Worm (Caenorhabditis elegans) whole organism, L3 larva: ENCODE measurements around the gene C13F10.1.

Experiments
- R02D3.7 ChIP-seq: fragments of 150-350 bp; optimal IDR thresholded peaks from 2 replicates; lab custom pipeline; 2014; ENCODE audit warnings: missing biosample characterization, missing genetic modification characterization
- ZK546.5 ChIP-seq: sonication (generic microtip); optimal IDR thresholded peaks from 2 replicates; lab custom pipeline; 2017; ENCODE audit warnings: missing biosample characterization, missing genetic modification characterization
- ama-1 ChIP-seq: fragments of 150-350 bp; optimal IDR thresholded peaks from 2 replicates; lab custom pipeline; 2018
- ceh-16 ChIP-seq: sonication (generic microtip); optimal IDR thresholded peaks from 2 replicates; lab custom pipeline; 2017; ENCODE audit warnings: missing biosample characterization, missing genetic modification characterization
- ceh-28 ChIP-seq: fragments of 150-350 bp; optimal IDR thresholded peaks from 2 replicates; lab custom pipeline; 2014; ENCODE audit warnings: missing biosample characterization, missing genetic modification reagents, missing genetic modification characterization
- ceh-82 ChIP-seq: fragments of 150-350 bp; optimal IDR thresholded peaks from 2 replicates; lab custom pipeline; 2014; ENCODE audit warnings: missing biosample characterization, missing genetic modification characterization
- ceh-9 ChIP-seq: sonication (generic microtip); optimal IDR thresholded peaks from 2 replicates; lab custom pipeline; 2018; ENCODE audit warnings: missing biosample characterization, missing genetic modification characterization
- daf-12 ChIP-seq: fragments of 150-350 bp; optimal IDR thresholded peaks from 2 replicates; lab custom pipeline; 2014; ENCODE audit warnings: missing biosample characterization, missing genetic modification reagents, missing genetic modification characterization
- egl-27 ChIP-seq: sonication (generic microtip); optimal IDR thresholded peaks from 4 replicates; lab custom pipeline; 2017; ENCODE audit warnings: missing biosample characterization, missing genetic modification reagents, missing genetic modification characterization
- elt-1 ChIP-seq: fragments of 150-350 bp; optimal IDR thresholded peaks from 2 replicates; lab custom pipeline; 2014; ENCODE audit warnings: missing biosample characterization, missing genetic modification characterization
- elt-2 ChIP-seq: sonication (generic microtip); optimal IDR thresholded peaks from 2 replicates; lab custom pipeline; 2016; ENCODE audit warnings: missing genetic modification reagents, mild to moderate bottlenecking, missing genetic modification characterization, missing compliant biosample characterization
- elt-3 ChIP-seq, 3 experiments: fragments of 150-350 bp in 1 of 3; sonication (generic microtip) in 2 of 3; optimal IDR thresholded peaks; 2 replicates in 2 of 3; 4 replicates in 1 of 3; lab custom pipeline; 2014 to 2017; ENCODE audit warnings: missing biosample characterization in 3 of 3, missing genetic modification characterization in 3 of 3
- fkh-10 ChIP-seq: sonication (generic microtip); optimal IDR thresholded peaks from 2 replicates; lab custom pipeline; 2017; ENCODE audit warnings: missing biosample characterization, missing genetic modification reagents, missing genetic modification characterization
- fkh-2 ChIP-seq: fragments of 150-350 bp; optimal IDR thresholded peaks from 2 replicates; lab custom pipeline; 2014; ENCODE audit warnings: missing biosample characterization, missing genetic modification reagents, missing genetic modification characterization
- fos-1 ChIP-seq: fragments of 150-350 bp; optimal IDR thresholded peaks from 2 replicates; lab custom pipeline; 2014; ENCODE audit warnings: missing biosample characterization, missing genetic modification characterization
- hmg-11 ChIP-seq: sonication (generic microtip); optimal IDR thresholded peaks from 2 replicates; lab custom pipeline; 2016; ENCODE audit warnings: missing genetic modification characterization, missing compliant biosample characterization
- jun-1 ChIP-seq: fragments of 150-350 bp; optimal IDR thresholded peaks from 2 replicates; lab custom pipeline; 2014; ENCODE audit warnings: missing biosample characterization, missing genetic modification reagents, missing genetic modification characterization
- lin-15B ChIP-seq: fragments of 150-350 bp; optimal IDR thresholded peaks from 2 replicates; lab custom pipeline; 2014; ENCODE audit warnings: missing biosample characterization, missing genetic modification characterization
- lin-39 ChIP-seq: fragments of 150-350 bp; optimal IDR thresholded peaks from 2 replicates; lab custom pipeline; 2018; ENCODE audit warnings: missing biosample characterization, missing genetic modification reagents, missing genetic modification characterization
- lsy-12 ChIP-seq: sonication (generic microtip); optimal IDR thresholded peaks from 2 replicates; lab custom pipeline; 2016; ENCODE audit warnings: mild to moderate bottlenecking, missing genetic modification characterization, missing compliant biosample characterization
- mdl-1 ChIP-seq: fragments of 150-350 bp; optimal IDR thresholded peaks from 2 replicates; lab custom pipeline; 2014; ENCODE audit warnings: missing biosample characterization, missing genetic modification characterization
- mml-1 ChIP-seq: fragments of 150-350 bp; sonication (generic microtip); optimal IDR thresholded peaks from 3 replicates; lab custom pipeline; 2014; ENCODE audit warnings: missing biosample characterization, missing genetic modification characterization
- nfya-1 ChIP-seq: sonication (generic microtip); optimal IDR thresholded peaks from 2 replicates; lab custom pipeline; 2017; ENCODE audit warnings: missing genetic modification characterization, mild to moderate bottlenecking, missing compliant biosample characterization, antibody characterized with exemption, moderate library complexity; ENCODE audit not compliant: insufficient read depth
- nhr-12 ChIP-seq: fragments of 150-350 bp; optimal IDR thresholded peaks from 2 replicates; lab custom pipeline; 2014; ENCODE audit warnings: missing biosample characterization, missing genetic modification characterization
- nhr-23 ChIP-seq: fragments of 150-350 bp; optimal IDR thresholded peaks from 2 replicates; lab custom pipeline; 2014; ENCODE audit warnings: missing biosample characterization, missing genetic modification reagents, missing genetic modification characterization
- nhr-237 ChIP-seq: fragments of 150-350 bp; optimal IDR thresholded peaks from 2 replicates; lab custom pipeline; 2014; ENCODE audit warnings: missing biosample characterization, missing genetic modification characterization
- nhr-25 ChIP-seq: sonication (generic microtip); optimal IDR thresholded peaks from 2 replicates; lab custom pipeline; 2017; ENCODE audit warnings: missing biosample characterization, missing genetic modification characterization
- nhr-28 ChIP-seq: fragments of 150-350 bp; optimal IDR thresholded peaks from 2 replicates; lab custom pipeline; 2014; ENCODE audit warnings: missing biosample characterization, missing genetic modification characterization
- nhr-43 ChIP-seq: sonication (generic microtip); optimal IDR thresholded peaks from 2 replicates; lab custom pipeline; 2016; ENCODE audit warnings: mild to moderate bottlenecking, missing genetic modification characterization, missing compliant biosample characterization; ENCODE audit not compliant: poor library complexity, severe bottlenecking
- nhr-67 ChIP-seq: fragments of 150-350 bp; optimal IDR thresholded peaks from 2 replicates; lab custom pipeline; 2014; ENCODE audit warnings: missing biosample characterization, missing genetic modification characterization
- nhr-77 ChIP-seq: fragments of 150-350 bp; optimal IDR thresholded peaks from 2 replicates; lab custom pipeline; 2014; ENCODE audit warnings: missing biosample characterization, missing genetic modification characterization
- pha-4 ChIP-seq: fragments of 150-350 bp; optimal IDR thresholded peaks from 2 replicates; lab custom pipeline; 2014; ENCODE audit warnings: missing biosample characterization, missing genetic modification reagents, missing genetic modification characterization
- pqm-1 ChIP-seq: fragments of 150-350 bp; optimal IDR thresholded peaks from 2 replicates; lab custom pipeline; 2017; ENCODE audit warnings: missing biosample characterization, missing genetic modification characterization, inconsistent platforms
- sea-2 ChIP-seq: fragments of 150-350 bp; sonication (generic microtip); optimal IDR thresholded peaks from 4 replicates; lab custom pipeline; 2014; ENCODE audit warnings: missing biosample characterization, missing genetic modification reagents, missing genetic modification characterization
- snpc-4 ChIP-seq: fragments of 150-350 bp; optimal IDR thresholded peaks from 2 replicates; lab custom pipeline; 2014; ENCODE audit warnings: missing biosample characterization, missing genetic modification characterization
- tbx-2 ChIP-seq: sonication (generic microtip); optimal IDR thresholded peaks from 2 replicates; lab custom pipeline; 2016; ENCODE audit warnings: mild to moderate bottlenecking, missing genetic modification characterization, missing compliant biosample characterization
- unc-39 ChIP-seq: sonication (generic microtip); optimal IDR thresholded peaks from 4 replicates; lab custom pipeline; 2017; ENCODE audit warnings: missing biosample characterization, missing genetic modification characterization
- zag-1 ChIP-seq: fragments of 150-350 bp; optimal IDR thresholded peaks from 2 replicates; lab custom pipeline; 2014; ENCODE audit warnings: missing biosample characterization, missing genetic modification characterization
- ztf-11 ChIP-seq: fragments of 150-350 bp; optimal IDR thresholded peaks from 2 replicates; lab custom pipeline; 2014; ENCODE audit warnings: missing biosample characterization, missing genetic modification characterization
- ztf-4 ChIP-seq: fragments of 150-350 bp; optimal IDR thresholded peaks from 2 replicates; lab custom pipeline; 2014; ENCODE audit warnings: missing biosample characterization, missing genetic modification characterization

The C13F10.1 gene

ce11 chrV:7224947-7225346 is 1.1 kb downstream of the C13F10.1 start, which contains the start of gene fkb-3 (continued):
- no peak for TF ChIP-seq unc-39 (tag; lab: Kevin White, UChicago)
- TF ChIP-seq zag-1 (tag; lab: Kevin White, UChicago) = no peak
- TF ChIP-seq mdl-1 (tag; lab: Kevin White, UChicago) = no peak
- no peak for TF ChIP-seq pqm-1 (tag; lab: Kevin White, UChicago)
- TF ChIP-seq elt-1 (tag; lab: Kevin White, UChicago) = peak; percentile 30
- no peak for TF ChIP-seq sea-2
- TF ChIP-seq ama-1 (lab: Kevin White, UChicago) = no peak
- TF ChIP-seq mml-1 (tag; lab: Kevin White, UChicago) = no peak
- TF ChIP-seq nhr-12 = no peak
- no peak for TF ChIP-seq daf-12
- no peak for TF ChIP-seq ztf-4 (tag; lab: Kevin White, UChicago)
- peak in 1 of 3 experiments; percentile 18 for TF ChIP-seq elt-3 (tag; optimal IDR thresholded peaks at IDR 0.05; lab: Kevin White, UChicago)
- TF ChIP-seq lsy-12 (tag; lab: Kevin White, UChicago) = no peak
- TF ChIP-seq lin-15B (tag; lab: Kevin White, UChicago) = peak; percentile 3
- TF ChIP-seq nhr-43 (tag; lab: Kevin White, UChicago) = no peak
- no peak for TF ChIP-seq pha-4 (tag; lab: Kevin White, UChicago)
- TF ChIP-seq nhr-28 (tag; lab: Kevin White, UChicago) = no peak

ce11 chrV:7225894-7226293 is 2.0 kb downstream of the C13F10.1 start:
- TF ChIP-seq ceh-28 (tag; lab: Kevin White, UChicago) (no peak), egl-27 (tag; lab: Kevin White, UChicago) (no peak), fos-1 (tag; lab: Kevin White, UChicago) (no peak), ceh-82 (no peak), ztf-11 (tag; lab: Kevin White, UChicago) (no peak), nhr-67 (no peak), mml-1 (tag; lab: Kevin White, UChicago) (no peak), ZK546.5 (tag; lab: Kevin White, UChicago) (no peak), ceh-16 (tag; lab: Kevin White, UChicago) (no peak)

- no peak for TF ChIP-seq ceh-28 (tag; lab: Kevin White, UChicago)
- TF ChIP-seq sea-2 = no peak
- TF ChIP-seq ama-1 (lab: Kevin White, UChicago) = no peak
- TF ChIP-seq ceh-9 = no peak
- no peak for TF ChIP-seq ztf-11 (tag; lab: Kevin White, UChicago)
- TF ChIP-seq pha-4 (tag; lab: Kevin White, UChicago) = peak; percentile 65
- no peak for TF ChIP-seq nhr-25
- no peak for TF ChIP-seq ztf-4 (tag; lab: Kevin White, UChicago)
- TF ChIP-seq jun-1 (tag; lab: Kevin White, UChicago) = no peak
- no peak for TF ChIP-seq daf-12
- TF ChIP-seq tbx-2 = no peak
- peak; percentile 20 for TF ChIP-seq nhr-43 (tag; lab: Kevin White, UChicago)
- no peak for TF ChIP-seq lsy-12 (tag; lab: Kevin White, UChicago)
- TF ChIP-seq unc-39 (tag; lab: Kevin White, UChicago) = no peak
- TF ChIP-seq elt-2 = peak; percentile 14
- TF ChIP-seq fkh-10 = no peak
- no peak for TF ChIP-seq fkh-2
- no peak for TF ChIP-seq snpc-4 (tag; lab: Kevin White, UChicago)
- no peak for TF ChIP-seq nhr-237 (tag; lab: Kevin White, UChicago)
- TF ChIP-seq nhr-12 = no peak
- peak; percentile 78 for TF ChIP-seq lin-15B (tag; lab: Kevin White, UChicago)
- TF ChIP-seq R02D3.7 (tag; lab: Kevin White, UChicago) = peak; percentile 17
- no peak for TF ChIP-seq nhr-28 (tag; lab: Kevin White, UChicago)
- peak; percentile 58 for TF ChIP-seq nfya-1 (tag; lab: Kevin White, UChicago)
- TF ChIP-seq lin-39 = peak; percentile 12
- TF ChIP-seq nhr-77 (tag; lab: Kevin White, UChicago) = no peak
- TF ChIP-seq mdl-1 (tag; lab: Kevin White, UChicago) = no peak
- peak; percentile 73 for TF ChIP-seq hmg-11 (tag; lab: Kevin White, UChicago)
- TF ChIP-seq nhr-23 (tag; lab: Kevin White, UChicago) = peak; percentile 50
These were observed 7.0 kb downstream of the C13F10.1 start, which contains the start of the genes gei-6 and krr-1 for ce11 chrV:7230847-7231246. Gene gei-6, minus strand, starts transcription at chrV:7230848. Gene krr-1, plus strand, starts transcription at chrV:7231190.
